Fruit fly (Drosophila melanogaster): ENCODE data around the gene Pen.

Gene Pen

dm6 chr2L:10061276-10061675 is 4.6 kb downstream of the Pen start:
- TF ChIP-seq usp (GFP tag; optimal IDR thresholded peaks at IDR 0.05), result no peak
- TF ChIP-seq psq (optimal IDR thresholded peaks at IDR 0.05), result no peak
- no peak for TF ChIP-seq CG8478 (optimal IDR thresholded peaks at IDR 0.05)
- no peak for TF ChIP-seq EcR (GFP tag; optimal IDR thresholded peaks at IDR 0.05)
- TF ChIP-seq Dll (optimal IDR thresholded peaks at IDR 0.05), result no peak
- no peak for TF ChIP-seq pan (optimal IDR thresholded peaks at IDR 0.05)

dm6 chr2L:10064754-10065153 is 8.1 kb downstream of the Pen start:
- TF ChIP-seq pan (optimal IDR thresholded peaks at IDR 0.05) (no peak), CG8478 (optimal IDR thresholded peaks at IDR 0.05) (no peak), usp (GFP tag; optimal IDR thresholded peaks at IDR 0.05) (no peak), psq (optimal IDR thresholded peaks at IDR 0.05) (no peak), EcR (GFP tag; optimal IDR thresholded peaks at IDR 0.05) (no peak), Dll (optimal IDR thresholded peaks at IDR 0.05) (no peak)

- TF ChIP-seq usp (GFP tag; optimal IDR thresholded peaks at IDR 0.05) (no peak), EcR (GFP tag; optimal IDR thresholded peaks at IDR 0.05) (no peak), CG8478 (optimal IDR thresholded peaks at IDR 0.05) (no peak), psq (optimal IDR thresholded peaks at IDR 0.05) (no peak), pan (optimal IDR thresholded peaks at IDR 0.05) (no peak), Dll (optimal IDR thresholded peaks at IDR 0.05) (no peak)
These were observed 35.6 kb downstream of the Pen start, which contains the start of gene CG13133 for dm6 chr2L:10092289-10092688. CG13133 (minus strand) TSS chr2L:10092389.

DNA sequence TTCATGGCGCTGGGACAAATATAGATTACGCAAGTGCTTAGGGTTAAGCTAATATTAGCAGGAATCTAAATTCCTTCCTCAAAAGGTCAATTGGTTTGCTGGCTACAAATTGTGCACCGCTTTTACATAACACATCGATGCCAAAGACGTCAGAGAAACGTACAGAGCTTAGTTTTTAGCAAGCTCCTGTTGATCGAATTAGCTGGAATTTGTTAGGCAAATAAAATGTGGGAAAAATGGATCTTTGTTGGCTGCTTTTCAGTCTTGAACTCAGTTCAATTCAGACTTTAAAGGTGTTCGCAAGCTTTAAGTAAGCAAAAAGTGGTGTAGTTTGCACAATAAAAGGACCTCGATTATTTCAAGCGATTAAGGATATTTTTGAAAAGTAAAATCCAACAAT is 37.1 kb downstream of the Pen start, which contains the start of gene CG34109:
TSS of gene CG34109 (plus strand) at position 301 of the 400 bp plus-strand sequence.
- TF ChIP-seq pan (optimal IDR thresholded peaks at IDR 0.05), result no peak
- TF ChIP-seq usp (GFP tag; optimal IDR thresholded peaks at IDR 0.05), result no peak
- TF ChIP-seq EcR (GFP tag; optimal IDR thresholded peaks at IDR 0.05), result no peak
- no peak for TF ChIP-seq Dll (optimal IDR thresholded peaks at IDR 0.05)

dm6 chr2L:10096127-10096526 is 39.4 kb downstream of the Pen start:
- TF ChIP-seq EcR (GFP tag; optimal IDR thresholded peaks at IDR 0.05) (no peak), psq (optimal IDR thresholded peaks at IDR 0.05) (no peak), pan (optimal IDR thresholded peaks at IDR 0.05) (no peak), CG8478 (optimal IDR thresholded peaks at IDR 0.05) (no peak), usp (GFP tag; optimal IDR thresholded peaks at IDR 0.05) (no peak), Dll (optimal IDR thresholded peaks at IDR 0.05) (no peak)

- TF ChIP-seq usp (GFP tag; optimal IDR thresholded peaks at IDR 0.05), result no peak
- no peak for TF ChIP-seq EcR (GFP tag; optimal IDR thresholded peaks at IDR 0.05)
- TF ChIP-seq CG8478 (optimal IDR thresholded peaks at IDR 0.05), result no peak
These were observed 52.0 kb downstream of the Pen start for dm6 chr2L:10108749-10109148.

Data from whole organism.